Worm (Caenorhabditis elegans) whole organism, L4/young adult: ENCODE measurements around the gene Y52D5A.2.
"Not testable (repeated sequence)": the region's sequence is repeated elsewhere in the genome, so short reads cannot be mapped to it uniquely, and the experiment has no call there.

Experiments
- W03F9.2 ChIP-seq: fragments of 150-350 bp; optimal IDR thresholded peaks from 2 replicates; lab custom pipeline; 2014; ENCODE audit warnings: missing biosample characterization, missing genetic modification characterization
- dao-5 ChIP-seq: sonication (generic microtip); optimal IDR thresholded peaks from 2 replicates; lab custom pipeline; 2016; ENCODE audit warnings: missing genotype, missing genetic modification characterization, moderate library complexity, missing compliant biosample characterization
- him-1 ChIP-seq: sonication (generic microtip); optimal IDR thresholded peaks from 2 replicates; lab custom pipeline; 2016; ENCODE audit warnings: missing genotype, missing genetic modification reagents, missing genetic modification characterization, missing compliant biosample characterization

Y52D5A.2 gene

DNA sequence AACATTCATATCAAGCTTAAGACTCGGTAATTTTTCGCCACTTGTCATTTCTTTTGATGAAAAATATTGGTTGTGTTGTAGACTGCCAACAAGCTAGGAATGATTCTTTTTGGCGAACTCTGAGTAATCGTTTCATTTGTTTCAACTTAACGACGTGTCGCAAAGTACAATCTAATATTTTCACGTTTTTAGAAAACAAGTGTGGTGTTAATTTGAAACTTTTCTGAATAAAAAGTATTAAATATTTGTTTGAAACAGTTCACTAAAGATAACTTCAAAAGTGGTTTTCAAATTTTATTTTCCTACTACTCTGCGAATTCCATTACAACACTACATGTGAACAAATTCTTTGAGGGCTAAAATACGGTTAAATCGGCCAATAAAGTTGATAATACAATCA lies 12.2 kb upstream of the Y52D5A.2 start, which contains the start of gene T11F8.4:
T11F8.4 (minus strand) TSS at position 101 of the 400 bp plus-strand sequence.
- TF ChIP-seq W03F9.2 (tag; lab: Kevin White, UChicago) (no peak), dao-5 (no peak), him-1 (tag; lab: Kevin White, UChicago) (no peak)

DNA sequence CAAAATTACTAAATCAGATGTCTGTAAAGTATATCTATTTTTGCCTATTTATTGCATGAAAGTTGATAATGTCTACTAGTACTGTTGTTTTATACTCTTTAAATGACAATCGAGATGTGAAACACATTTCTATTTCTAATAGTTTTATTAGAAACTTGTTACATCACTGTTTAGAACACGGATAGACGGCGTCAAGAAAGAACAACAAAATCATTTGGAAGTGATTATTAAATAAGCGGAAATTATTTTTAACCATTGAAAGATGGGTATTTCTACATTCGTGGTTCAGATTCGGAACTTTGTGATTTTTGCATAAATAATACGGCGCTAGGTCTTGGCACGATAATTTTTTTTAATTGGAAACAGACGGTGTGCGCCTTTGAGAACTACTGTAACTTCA lies 8.8 kb upstream of the Y52D5A.2 start:
- TF ChIP-seq W03F9.2 (tag; lab: Kevin White, UChicago) (no peak), him-1 (tag; lab: Kevin White, UChicago) (no peak), dao-5 (no peak)

DNA sequence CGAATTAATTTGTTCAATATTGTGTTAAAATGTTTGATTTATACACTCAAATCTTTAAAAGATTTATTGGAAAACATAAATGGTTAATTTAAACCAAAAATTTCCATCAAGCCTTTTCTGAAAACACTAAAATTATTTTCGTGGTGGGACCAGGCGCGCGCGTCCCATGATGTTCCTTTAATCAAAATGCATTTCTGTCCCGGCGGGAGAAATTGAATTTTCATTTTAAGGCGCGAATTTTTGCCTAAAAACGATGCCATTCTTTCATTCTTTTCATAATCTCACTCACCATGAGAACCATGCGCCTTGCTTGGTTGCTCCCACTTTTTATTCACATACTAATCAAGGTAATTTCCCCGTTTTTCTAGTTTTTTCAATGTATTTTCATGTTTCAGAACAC lies 5.4 kb upstream of the Y52D5A.2 start, which contains the start of gene rme-2:
rme-2 (plus strand) TSS at position 288 of the 400 bp plus-strand sequence.
- TF ChIP-seq him-1 (tag; lab: Kevin White, UChicago), result no peak
- TF ChIP-seq dao-5, result no peak
- no peak for TF ChIP-seq W03F9.2 (tag; lab: Kevin White, UChicago)

DNA sequence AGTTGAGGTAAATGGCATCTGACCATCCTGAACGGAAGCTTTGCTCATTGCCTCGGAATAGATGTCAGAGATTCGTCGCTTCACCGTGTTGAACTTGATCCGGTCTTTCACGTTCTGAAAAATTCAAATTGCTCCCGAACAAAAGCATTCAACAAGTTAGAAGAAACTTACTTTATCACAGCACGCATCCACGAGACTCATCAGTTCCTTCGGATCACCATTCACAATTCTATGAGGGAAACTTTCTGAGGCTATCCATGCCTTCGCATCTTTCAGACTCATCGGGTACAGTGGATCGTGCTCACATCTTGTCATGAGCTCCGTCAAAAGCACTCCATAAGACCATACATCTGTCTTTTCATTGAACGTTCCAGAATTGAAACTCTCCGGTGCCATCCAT lies 1.5 kb downstream of the Y52D5A.2 start:
- TF ChIP-seq dao-5, result no peak
- no peak for TF ChIP-seq W03F9.2 (tag; lab: Kevin White, UChicago)
- no peak for TF ChIP-seq him-1 (tag; lab: Kevin White, UChicago)

DNA sequence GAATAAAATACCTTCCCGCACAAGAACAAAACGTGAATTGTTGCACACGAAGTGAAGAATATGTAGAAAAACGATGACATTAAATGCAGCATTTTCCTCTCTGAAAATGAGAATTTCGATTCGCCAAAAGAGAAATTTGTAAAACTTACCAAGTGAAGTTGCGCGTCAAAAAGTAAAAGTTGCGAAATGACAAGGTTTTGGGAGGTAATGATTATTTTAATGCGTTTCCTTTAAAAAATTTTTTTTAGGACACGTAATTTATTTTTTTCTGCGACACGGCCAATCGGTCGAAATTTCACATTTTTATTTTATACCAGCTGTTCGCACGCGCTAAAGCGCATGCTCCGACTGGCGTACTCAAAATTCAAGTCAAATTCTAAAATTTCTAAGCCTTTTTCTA lies 8.3 kb downstream of the Y52D5A.2 start, which contains the start of gene Y4C6A.3:
Y4C6A.3 (minus strand) TSS at position 101 of the 400 bp plus-strand sequence.
- TF ChIP-seq dao-5; him-1 (tag; lab: Kevin White, UChicago); W03F9.2 (tag; lab: Kevin White, UChicago): not testable (repeated sequence)

DNA sequence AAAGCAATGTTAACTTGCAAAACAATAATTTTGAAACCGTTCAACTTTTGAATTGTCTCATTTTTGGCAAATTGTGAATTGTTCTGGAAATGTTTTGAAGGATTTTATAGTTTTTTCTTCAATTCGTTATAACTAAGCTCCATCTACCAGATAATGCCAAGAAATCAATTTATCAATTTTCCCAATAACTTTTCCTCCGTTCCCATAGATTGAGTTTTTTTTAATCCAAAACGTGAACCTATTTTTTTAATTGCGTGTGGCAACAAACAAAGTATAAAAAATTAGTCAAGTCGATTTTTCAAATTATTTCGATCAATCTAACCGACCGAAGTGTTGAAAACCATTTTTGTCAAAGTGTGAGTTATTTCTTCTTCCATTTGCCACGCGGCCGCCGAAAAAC lies 11.6 kb downstream of the Y52D5A.2 start, which contains the start of gene Y4C6A.4:
Y4C6A.4 (plus strand) TSS at position 301 of the 400 bp plus-strand sequence.
- TF ChIP-seq W03F9.2 (tag; lab: Kevin White, UChicago) (no peak), dao-5 (no peak), him-1 (tag; lab: Kevin White, UChicago) (no peak)

DNA sequence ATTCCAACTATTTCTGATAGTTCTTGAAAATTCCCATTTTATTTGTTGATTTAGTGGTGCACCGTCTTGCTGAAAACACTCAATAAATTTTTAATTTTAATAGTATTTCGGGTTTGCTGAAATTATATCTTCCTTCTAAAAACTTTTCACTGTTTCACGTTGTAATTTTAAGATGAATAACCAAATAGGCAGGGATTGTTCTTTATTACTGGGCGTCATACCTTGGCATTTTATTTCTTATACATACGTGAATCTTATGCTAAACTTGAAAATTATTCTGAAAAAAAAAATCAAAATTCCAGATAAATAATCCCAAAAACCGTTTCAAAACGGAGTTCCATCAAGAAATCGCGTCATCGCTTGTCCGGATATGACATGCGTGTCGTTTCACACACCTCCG lies 25.6 kb downstream of the Y52D5A.2 start, which contains the start of gene mgl-3:
mgl-3 (plus strand) TSS at position 301 of the 400 bp plus-strand sequence.
- TF ChIP-seq him-1 (tag; lab: Kevin White, UChicago), result no peak
- TF ChIP-seq W03F9.2 (tag; lab: Kevin White, UChicago), result no peak
- no peak for TF ChIP-seq dao-5

DNA sequence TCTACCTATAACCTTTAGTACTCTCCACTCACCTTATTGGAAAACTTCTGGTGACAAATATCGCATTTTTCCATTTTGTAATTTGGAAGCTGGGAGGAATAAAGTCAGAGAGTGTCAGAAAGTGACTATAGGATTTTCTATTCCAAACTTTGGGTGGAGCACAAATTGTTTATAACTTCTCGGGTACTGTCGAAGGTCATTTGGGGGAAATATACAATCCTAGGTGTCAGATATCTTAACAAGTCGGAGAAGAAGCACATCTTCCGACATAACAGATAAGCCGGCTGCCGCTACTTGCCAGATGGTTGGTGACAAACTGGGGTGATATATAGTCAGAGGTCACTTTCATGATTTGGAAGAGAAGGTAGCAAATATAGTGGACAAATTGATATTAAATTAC lies 45.2 kb downstream of the Y52D5A.2 start, which contains the start of gene ehn-3:
ehn-3 (minus strand) TSS at position 101 of the 400 bp plus-strand sequence.
- TF ChIP-seq dao-5 (no peak), him-1 (tag; lab: Kevin White, UChicago) (no peak), W03F9.2 (tag; lab: Kevin White, UChicago) (no peak)

DNA sequence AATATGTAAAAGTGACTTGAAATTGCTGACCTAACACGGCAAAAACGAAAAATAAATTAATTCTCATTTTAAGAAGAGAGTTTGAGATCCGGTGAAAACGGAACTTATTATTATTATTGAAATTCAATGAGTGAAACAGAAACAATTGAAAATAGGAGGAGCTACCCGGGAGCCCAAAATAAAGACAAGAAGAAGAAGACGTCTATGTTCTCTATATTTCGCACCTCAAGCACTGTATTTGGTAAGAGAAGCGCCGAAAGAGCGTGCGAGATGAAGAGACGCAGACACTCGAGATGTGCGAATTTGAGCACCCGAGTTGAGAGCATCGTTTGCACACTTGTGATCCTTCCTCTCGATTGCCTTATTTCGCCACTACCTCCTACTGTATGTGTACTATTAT lies 48.6 kb downstream of the Y52D5A.2 start, which contains the start of gene spp-7:
spp-7 (minus strand) TSS at position 101 of the 400 bp plus-strand sequence.
- no peak for TF ChIP-seq dao-5
- no peak for TF ChIP-seq him-1 (tag; lab: Kevin White, UChicago)
- no peak for TF ChIP-seq W03F9.2 (tag; lab: Kevin White, UChicago)
